Fruit fly (Drosophila melanogaster) whole organism: Measurements from ENCODE around the gene CG43293.

Experiments used
- CG8478 ChIP-seq: fragments of >200 bp; optimal IDR thresholded peaks from 2 replicates; lab custom pipeline; 2018; ENCODE audit warnings: inconsistent platforms
- Dll ChIP-seq: fragments of >200 bp; optimal IDR thresholded peaks from 2 replicates; lab custom pipeline; 2017
- EcR ChIP-seq, 2 experiments: fragments of >200 bp; optimal IDR thresholded peaks; 2 replicates each; lab custom pipeline; 2017; ENCODE audit warnings: missing biosample characterization in 2 of 2, missing genetic modification characterization in 2 of 2, missing genetic modification reagents in 2 of 2
- pan ChIP-seq: fragments of >200 bp; optimal IDR thresholded peaks from 2 replicates; lab custom pipeline; 2017
- psq ChIP-seq: fragments of >200 bp; optimal IDR thresholded peaks from 2 replicates; lab custom pipeline; 2017
- usp ChIP-seq: fragments of >200 bp; optimal IDR thresholded peaks from 2 replicates; lab custom pipeline; 2017; ENCODE audit warnings: missing biosample characterization, missing genetic modification characterization, mixed read lengths

CG43293 gene

dm6 chr3L:6218517-6219155 lies 33.6 kb downstream of the CG43293 start:
- TF ChIP-seq psq (lab: Kevin White, UChicago): peak; percentile 9
- no peak for TF ChIP-seq EcR (GFP tag; optimal IDR thresholded peaks at IDR 0.05; lab: Kevin White, UChicago)

- TF ChIP-seq pan (lab: Kevin White, UChicago) (no peak), EcR (GFP tag; optimal IDR thresholded peaks at IDR 0.05; lab: Kevin White, UChicago) (no peak), CG8478 (no peak), usp (GFP tag; lab: Kevin White, UChicago) (no peak), psq (lab: Kevin White, UChicago) (no peak), Dll (lab: Kevin White, UChicago) (no peak)
Observed at dm6 chr3L:6220187-6220586, 35.2 kb downstream of the CG43293 start, which contains the start of gene CG33946. Gene CG33946, plus strand, starts transcription at chr3L:6220578.

dm6 chr3L:6232261-6232660 lies 47.3 kb downstream of the CG43293 start, which contains the start of gene CG13299:
Gene CG13299, minus strand, starts transcription at chr3L:6232361.
- TF ChIP-seq Dll (lab: Kevin White, UChicago) (no peak), psq (lab: Kevin White, UChicago) (no peak), pan (lab: Kevin White, UChicago) (no peak), CG8478 (no peak), EcR (GFP tag; optimal IDR thresholded peaks at IDR 0.05; lab: Kevin White, UChicago) (no peak)

- TF ChIP-seq Dll (lab: Kevin White, UChicago) (no peak), usp (GFP tag; lab: Kevin White, UChicago) (no peak), pan (lab: Kevin White, UChicago) (no peak), psq (lab: Kevin White, UChicago) (no peak), EcR (GFP tag; optimal IDR thresholded peaks at IDR 0.05; lab: Kevin White, UChicago) (no peak), CG8478 (no peak)
Observed at dm6 chr3L:6233281-6233680, 48.3 kb downstream of the CG43293 start, which contains the start of gene BG642312. Gene BG642312, minus strand, starts transcription at chr3L:6233381.

dm6 chr3L:6234035-6234434 lies 49.0 kb downstream of the CG43293 start, which contains the start of gene CG42714:
Gene CG42714, minus strand, starts transcription at chr3L:6234056.
- TF ChIP-seq pan (lab: Kevin White, UChicago) (no peak), usp (GFP tag; lab: Kevin White, UChicago) (no peak), CG8478 (no peak), Dll (lab: Kevin White, UChicago) (no peak), psq (lab: Kevin White, UChicago) (no peak), EcR (GFP tag; optimal IDR thresholded peaks at IDR 0.05; lab: Kevin White, UChicago) (no peak)
